Worm (Caenorhabditis elegans) whole organism, late embryonic: ENCODE measurements around the gene dpy-11.

Experiments
- C08G9.2 ChIP-seq: sonication (generic microtip); optimal IDR thresholded peaks from 2 replicates; lab custom pipeline; 2016; ENCODE audit warnings: mild to moderate bottlenecking, missing genetic modification characterization, moderate library complexity, missing compliant biosample characterization
- K02D7.2 ChIP-seq: sonication (generic microtip); optimal IDR thresholded peaks from 2 replicates; lab custom pipeline; 2017; ENCODE audit warnings: mild to moderate bottlenecking, missing genetic modification characterization, missing compliant biosample characterization
- Y22D7AL.16 ChIP-seq: sonication (generic microtip); optimal IDR thresholded peaks from 2 replicates; lab custom pipeline; 2016; ENCODE audit warnings: missing genetic modification characterization, missing compliant biosample characterization
- ama-1 ChIP-seq: fragments of 150-350 bp; optimal IDR thresholded peaks from 2 replicates; lab custom pipeline; 2014
- ceh-18 ChIP-seq: sonication (generic microtip); optimal IDR thresholded peaks from 2 replicates; lab custom pipeline; 2016; ENCODE audit warnings: missing genetic modification characterization, missing compliant biosample characterization
- ceh-19 ChIP-seq: fragments of 200-800 bp; sonication (Bioruptor generic); optimal IDR thresholded peaks from 2 replicates; lab custom pipeline; 2018; ENCODE audit warnings: mild to moderate bottlenecking, missing genetic modification characterization, missing compliant biosample characterization
- ceh-30 ChIP-seq: fragments of 150-350 bp; optimal IDR thresholded peaks from 2 replicates; lab custom pipeline; 2014; ENCODE audit warnings: missing biosample characterization, missing genetic modification characterization
- ceh-31 ChIP-seq: sonication (generic microtip); optimal IDR thresholded peaks from 2 replicates; lab custom pipeline; 2016; ENCODE audit warnings: missing genetic modification characterization, missing compliant biosample characterization
- ceh-45 ChIP-seq: fragments of 200-800 bp; sonication (Bioruptor generic); IDR thresholded peaks from 2 replicates; pipeline ENCODE4 v1.3.6; 2022; ENCODE audit warnings: missing genetic modification reagents, missing genetic modification characterization, missing compliant biosample characterization
- ceh-48 ChIP-seq: sonication (generic microtip); optimal IDR thresholded peaks from 2 replicates; lab custom pipeline; 2016; ENCODE audit warnings: missing genetic modification characterization, inconsistent platforms, missing compliant biosample characterization
- ceh-9 ChIP-seq: sonication (generic microtip); optimal IDR thresholded peaks from 2 replicates; lab custom pipeline; 2016; ENCODE audit warnings: mild to moderate bottlenecking, missing genetic modification characterization, inconsistent platforms, missing compliant biosample characterization
- dmd-4 ChIP-seq: sonication (generic microtip); optimal IDR thresholded peaks from 2 replicates; lab custom pipeline; 2016; ENCODE audit warnings: borderline replicate concordance, missing genetic modification characterization, missing compliant biosample characterization
- dve-1 ChIP-seq: sonication (generic microtip); optimal IDR thresholded peaks from 2 replicates; lab custom pipeline; 2017; ENCODE audit warnings: antibody characterized with exemption, mild to moderate bottlenecking, missing genetic modification characterization, missing compliant biosample characterization
- elt-2 ChIP-seq: sonication (generic microtip); optimal IDR thresholded peaks from 2 replicates; lab custom pipeline; 2016; ENCODE audit warnings: missing genetic modification reagents, missing genetic modification characterization, missing compliant biosample characterization
- elt-4 ChIP-seq: sonication (generic microtip); optimal IDR thresholded peaks from 2 replicates; lab custom pipeline; 2016; ENCODE audit warnings: missing genetic modification characterization, missing compliant biosample characterization
- eyg-1 ChIP-seq: sonication (generic microtip); optimal IDR thresholded peaks from 2 replicates; lab custom pipeline; 2016; ENCODE audit warnings: missing genotype, missing genetic modification characterization, missing compliant biosample characterization
- fkh-10 ChIP-seq: fragments of 150-350 bp; optimal IDR thresholded peaks from 2 replicates; lab custom pipeline; 2014; ENCODE audit warnings: missing biosample characterization, missing genetic modification reagents, missing genetic modification characterization
- gmeb-2 ChIP-seq: sonication (generic microtip); optimal IDR thresholded peaks from 2 replicates; lab custom pipeline; 2016; ENCODE audit warnings: missing genetic modification characterization, inconsistent platforms, missing compliant biosample characterization
- hlh-13 ChIP-seq: fragments of 200-800 bp; sonication (Bioruptor generic); optimal IDR thresholded peaks from 2 replicates; lab custom pipeline; 2018; ENCODE audit warnings: mild to moderate bottlenecking, missing genetic modification characterization, missing compliant biosample characterization
- hlh-15 ChIP-seq: sonication (generic microtip); optimal IDR thresholded peaks from 2 replicates; lab custom pipeline; 2016; ENCODE audit warnings: missing genetic modification characterization, missing compliant biosample characterization
- hlh-30 ChIP-seq: sonication (generic microtip); optimal IDR thresholded peaks from 2 replicates; lab custom pipeline; 2017; ENCODE audit warnings: antibody characterized with exemption, missing genetic modification characterization, missing compliant biosample characterization; ENCODE audit not compliant: insufficient read depth
- hlh-6 ChIP-seq: sonication (generic microtip); optimal IDR thresholded peaks from 2 replicates; lab custom pipeline; 2016; ENCODE audit warnings: missing genotype, missing genetic modification characterization, missing compliant biosample characterization
- madf-2 ChIP-seq: sonication (generic microtip); optimal IDR thresholded peaks from 2 replicates; lab custom pipeline; 2017; ENCODE audit warnings: missing genetic modification characterization, missing compliant biosample characterization
- mec-3 ChIP-seq: sonication (generic microtip); optimal IDR thresholded peaks from 2 replicates; lab custom pipeline; 2016; ENCODE audit warnings: borderline replicate concordance, missing genetic modification characterization, missing compliant biosample characterization
- nfya-1 ChIP-seq: sonication (generic microtip); optimal IDR thresholded peaks from 2 replicates; lab custom pipeline; 2017; ENCODE audit warnings: missing genetic modification characterization, mild to moderate bottlenecking, missing compliant biosample characterization, antibody characterized with exemption, moderate library complexity
- npax-4 ChIP-seq: sonication (generic microtip); optimal IDR thresholded peaks from 2 replicates; lab custom pipeline; 2016; ENCODE audit warnings: missing genetic modification characterization, missing compliant biosample characterization
- pag-3 ChIP-seq: sonication (generic microtip); optimal IDR thresholded peaks from 2 replicates; lab custom pipeline; 2016; ENCODE audit warnings: missing compliant biosample characterization, missing genetic modification characterization, borderline replicate concordance
- pqm-1 ChIP-seq: sonication (generic microtip); optimal IDR thresholded peaks from 2 replicates; lab custom pipeline; 2016; ENCODE audit warnings: missing genetic modification characterization, missing compliant biosample characterization
- rnt-1 ChIP-seq: sonication (generic microtip); optimal IDR thresholded peaks from 2 replicates; lab custom pipeline; 2016; ENCODE audit warnings: missing genetic modification characterization, missing compliant biosample characterization
- sox-4 ChIP-seq: sonication (generic microtip); optimal IDR thresholded peaks from 2 replicates; lab custom pipeline; 2017; ENCODE audit warnings: mild to moderate bottlenecking, missing genetic modification characterization, inconsistent platforms, missing compliant biosample characterization
- syd-9 ChIP-seq: sonication (generic microtip); optimal IDR thresholded peaks from 2 replicates; lab custom pipeline; 2016; ENCODE audit warnings: mild to moderate bottlenecking, missing genetic modification characterization, moderate library complexity, missing compliant biosample characterization
- tbx-7 ChIP-seq: sonication (generic microtip); optimal IDR thresholded peaks from 2 replicates; lab custom pipeline; 2016; ENCODE audit warnings: missing genotype, missing genetic modification characterization, missing compliant biosample characterization
- ttx-3 ChIP-seq: sonication (generic microtip); optimal IDR thresholded peaks from 2 replicates; lab custom pipeline; 2016; ENCODE audit warnings: missing genetic modification reagents, missing genetic modification characterization, missing compliant biosample characterization
- unc-3 ChIP-seq, 2 experiments: fragments of 200-800 bp in 1 of 2; sonication (Bioruptor generic) in 1 of 2; sonication (generic microtip) in 1 of 2; conservative IDR thresholded peaks in 1 of 2; optimal IDR thresholded peaks in 1 of 2; 2 replicates each; pipeline versions ENCODE4 v1.3.6 to Lab custom; 2016 to 2022; ENCODE audit warnings: missing compliant biosample characterization in 2 of 2, missing genetic modification characterization in 2 of 2, missing genetic modification reagents in 1 of 2
- unc-42 ChIP-seq: sonication (generic microtip); optimal IDR thresholded peaks from 2 replicates; lab custom pipeline; 2016; ENCODE audit warnings: missing genotype, missing genetic modification characterization, missing compliant biosample characterization
- unc-86 ChIP-seq: sonication (generic microtip); optimal IDR thresholded peaks from 2 replicates; lab custom pipeline; 2016; ENCODE audit warnings: missing genetic modification characterization, missing compliant biosample characterization
- zip-5 ChIP-seq: sonication (generic microtip); optimal IDR thresholded peaks from 2 replicates; lab custom pipeline; 2016; ENCODE audit warnings: missing genetic modification characterization, missing compliant biosample characterization

Gene dpy-11

ce11 chrV:6538323-6538722, 23.3 kb upstream of the dpy-11 start:
- TF ChIP-seq C08G9.2 (tag; lab: Kevin White, UChicago) (peak; percentile 30), ceh-48 (tag; lab: Kevin White, UChicago) (no peak), nfya-1 (peak; percentile 13), unc-42 (tag; lab: Kevin White, UChicago) (peak; percentile 32), hlh-6 (tag; lab: Kevin White, UChicago) (peak; percentile 3), ceh-18 (tag; lab: Kevin White, UChicago) (peak; percentile 45), ceh-45 (GFP tag; lab: Robert Waterston, UW) (0 out of 2 replicates have a peak, but pooled peaks have one; percentile 29), ceh-31 (tag; lab: Kevin White, UChicago) (peak; percentile 32), hlh-30 (tag; lab: Kevin White, UChicago) (no peak), Y22D7AL.16 (no peak)

- peak; percentile 6 for TF ChIP-seq ama-1 (lab: Kevin White, UChicago)
- no peak for TF ChIP-seq unc-86 (tag; lab: Kevin White, UChicago)
- TF ChIP-seq dmd-4 (tag; lab: Kevin White, UChicago), result no peak
- TF ChIP-seq zip-5, result no peak
- TF ChIP-seq fkh-10 (GFP tag; lab: Kevin White, UChicago), result no peak
- no peak for TF ChIP-seq C08G9.2 (tag; lab: Kevin White, UChicago)
- TF ChIP-seq pag-3 (tag; lab: Kevin White, UChicago), result no peak
- TF ChIP-seq syd-9, result no peak
These were observed 18.0 kb upstream of the dpy-11 start, which contains the start of gene hpo-26 for ce11 chrV:6533030-6533429. hpo-26 (minus strand) TSS chrV:6533060.

ce11 chrV:6524757-6525156, 9.7 kb upstream of the dpy-11 start, which contains the start of gene acs-1:
acs-1 (plus strand) TSS chrV:6524989.
- TF ChIP-seq ceh-9 (tag; lab: Kevin White, UChicago) (no peak), ttx-3 (tag; lab: Kevin White, UChicago) (no peak), elt-2 (tag; lab: Kevin White, UChicago) (peak; percentile 43), mec-3 (tag; lab: Kevin White, UChicago) (no peak)

ce11 chrV:6522879-6523497, 7.9 kb upstream of the dpy-11 start:
- TF ChIP-seq elt-2 (tag; lab: Kevin White, UChicago) (peak; percentile 10), sox-4 (tag; lab: Kevin White, UChicago) (no peak)

ce11 chrV:6520385-6521080, 5.5 kb upstream of the dpy-11 start, which contains the start of the genes F46E10.2 and F46E10.18:
F46E10.2 (plus strand) TSS chrV:6520435.
F46E10.18 (plus strand) TSS chrV:6521030.
- TF ChIP-seq pqm-1 (tag; lab: Kevin White, UChicago) (no peak), rnt-1 (tag; lab: Kevin White, UChicago) (no peak), npax-4 (tag; lab: Kevin White, UChicago) (no peak), eyg-1 (tag; lab: Kevin White, UChicago) (no peak), madf-2 (tag; lab: Kevin White, UChicago) (no peak), dve-1 (tag; lab: Kevin White, UChicago) (no peak)

- TF ChIP-seq unc-3 (GFP tag; conservative IDR thresholded peaks at IDR 0.05; lab: Robert Waterston, UW), result no peak
- TF ChIP-seq unc-3 (tag; optimal IDR thresholded peaks at IDR 0.05; lab: Kevin White, UChicago), result no peak
- TF ChIP-seq elt-2 (tag; lab: Kevin White, UChicago), result no peak
- no peak for TF ChIP-seq K02D7.2
- no peak for TF ChIP-seq dve-1 (tag; lab: Kevin White, UChicago)
- no peak for TF ChIP-seq tbx-7
- no peak for TF ChIP-seq ceh-30 (tag; lab: Kevin White, UChicago)
- no peak for TF ChIP-seq ceh-19
- no peak for TF ChIP-seq hlh-15 (tag; lab: Kevin White, UChicago)
- no peak for TF ChIP-seq hlh-13 (GFP tag; lab: Kevin White, UChicago)
- no peak for TF ChIP-seq rnt-1 (tag; lab: Kevin White, UChicago)
- TF ChIP-seq gmeb-2, result no peak
- TF ChIP-seq C08G9.2 (tag; lab: Kevin White, UChicago), result no peak
- TF ChIP-seq ttx-3 (tag; lab: Kevin White, UChicago), result no peak
- no peak for TF ChIP-seq elt-4 (tag; lab: Kevin White, UChicago)
These were observed 3.1 kb upstream of the dpy-11 start, which contains the start of gene F46E10.3 for ce11 chrV:6518225-6518396. F46E10.3 (plus strand) TSS chrV:6518297.
